Worm (Caenorhabditis elegans) whole organism, L4 larva: ENCODE measurements around the gene C06G4.6.
A peak's percentile ranks its signal among the peaks of the same experiment; 100 is the strongest.

ENCODE experiments used
- D1046.2 ChIP-seq: fragments of 200-800 bp; sonication (Bioruptor generic); IDR thresholded peaks from 2 replicates; pipeline ENCODE4 v1.3.6; 2022; ENCODE audit warnings: missing genetic modification characterization, missing compliant biosample characterization
- F37D6.2 ChIP-seq: sonication (generic microtip); optimal IDR thresholded peaks from 2 replicates; lab custom pipeline; 2016; ENCODE audit warnings: mild to moderate bottlenecking, missing genetic modification characterization, missing compliant biosample characterization
- Y75B8A.6 ChIP-seq: fragments of 200-800 bp; sonication (Bioruptor generic); IDR thresholded peaks from 2 replicates; pipeline ENCODE4 v1.3.6; 2022; ENCODE audit warnings: missing genetic modification reagents, missing genetic modification characterization, missing compliant biosample characterization
- aha-1 ChIP-seq: fragments of 150-350 bp; peaks from one replicate; lab custom pipeline; 2014; ENCODE audit warnings: missing biosample characterization, missing genetic modification characterization
- attf-4 ChIP-seq: sonication (generic microtip); optimal IDR thresholded peaks from 3 replicates; lab custom pipeline; 2017; ENCODE audit warnings: missing biosample characterization, missing genetic modification characterization
- ceh-20 ChIP-seq: fragments of 200-800 bp; sonication (Bioruptor generic); IDR thresholded peaks from 2 replicates; pipeline ENCODE4 v1.3.6; 2022; ENCODE audit warnings: missing genetic modification reagents, missing genetic modification characterization, missing compliant biosample characterization
- cey-2 ChIP-seq: sonication (generic microtip); optimal IDR thresholded peaks from 3 replicates; lab custom pipeline; 2017; ENCODE audit warnings: missing genetic modification characterization, mild to moderate bottlenecking, missing compliant biosample characterization, antibody characterized with exemption, borderline replicate concordance; ENCODE audit not compliant: insufficient read depth
- ctbp-1 ChIP-seq: fragments of 200-800 bp; sonication (Bioruptor generic); IDR thresholded peaks from 2 replicates; pipeline ENCODE4 v1.3.6; 2022; ENCODE audit warnings: missing genetic modification reagents, missing genetic modification characterization, missing compliant biosample characterization
- daf-12 ChIP-seq: fragments of 150-350 bp; optimal IDR thresholded peaks from 2 replicates; lab custom pipeline; 2014; ENCODE audit warnings: missing biosample characterization, missing genetic modification reagents, missing genetic modification characterization
- daf-16 ChIP-seq, 3 experiments: sonication (generic microtip); optimal IDR thresholded peaks; 2 replicates each; lab custom pipeline; 2016 to 2017; ENCODE audit warnings: missing genetic modification characterization in 3 of 3, missing genetic modification reagents in 3 of 3, mild to moderate bottlenecking in 2 of 3, missing compliant biosample characterization in 2 of 3, missing biosample characterization in 1 of 3, moderate library complexity in 1 of 3
- daf-19 ChIP-seq: fragments of 200-800 bp; sonication (Bioruptor generic); conservative IDR thresholded peaks from 2 replicates; pipeline ENCODE4 v1.3.6; 2022; ENCODE audit warnings: missing genetic modification characterization, missing compliant biosample characterization
- dpl-1 ChIP-seq: fragments of 150-350 bp; optimal IDR thresholded peaks from 2 replicates; lab custom pipeline; 2014; ENCODE audit warnings: missing biosample characterization, missing genetic modification reagents, missing genetic modification characterization
- duxl-1 ChIP-seq: sonication (generic microtip); optimal IDR thresholded peaks from 2 replicates; lab custom pipeline; 2016; ENCODE audit warnings: mild to moderate bottlenecking, missing genetic modification characterization, moderate library complexity, missing compliant biosample characterization; ENCODE audit not compliant: poor library complexity
- egl-27 ChIP-seq: sonication (generic microtip); optimal IDR thresholded peaks from 3 replicates; lab custom pipeline; 2017; ENCODE audit warnings: missing biosample characterization, missing genetic modification reagents, missing genetic modification characterization
- egl-43 ChIP-seq: fragments of 200-800 bp; sonication (Bioruptor generic); IDR thresholded peaks from 2 replicates; pipeline ENCODE4 v1.3.6; 2022; ENCODE audit warnings: missing genetic modification reagents, missing genetic modification characterization, missing compliant biosample characterization
- fkh-10 ChIP-seq: fragments of 150-350 bp; optimal IDR thresholded peaks from 2 replicates; lab custom pipeline; 2014; ENCODE audit warnings: missing biosample characterization, missing genetic modification reagents, missing genetic modification characterization
- jun-1 ChIP-seq: fragments of 150-350 bp; optimal IDR thresholded peaks from 2 replicates; lab custom pipeline; 2014; ENCODE audit warnings: missing biosample characterization, missing genetic modification reagents, missing genetic modification characterization
- lin-38 ChIP-seq: fragments of 200-800 bp; sonication (Bioruptor generic); IDR thresholded peaks from 2 replicates; pipeline ENCODE4 v1.3.6; 2022; ENCODE audit warnings: missing genetic modification reagents, missing genetic modification characterization, missing compliant biosample characterization
- lir-3 ChIP-seq: sonication (generic microtip); optimal IDR thresholded peaks from 2 replicates; lab custom pipeline; 2016; ENCODE audit warnings: mild to moderate bottlenecking, missing genetic modification characterization, missing compliant biosample characterization
- lsy-2 ChIP-seq, 2 experiments: fragments of 150-350 bp in 1 of 2; sonication (generic microtip) in 1 of 2; optimal IDR thresholded peaks; 2 replicates each; lab custom pipeline; 2014 to 2017; ENCODE audit warnings: missing biosample characterization in 2 of 2, missing genetic modification characterization in 2 of 2
- madf-9 ChIP-seq: fragments of 200-800 bp; sonication (Bioruptor generic); conservative IDR thresholded peaks from 2 replicates; pipeline ENCODE4 v1.3.6; 2022; ENCODE audit warnings: missing genetic modification reagents, missing genetic modification characterization, missing compliant biosample characterization
- mes-2 ChIP-seq: sonication (generic microtip); optimal IDR thresholded peaks from 2 replicates; lab custom pipeline; 2016; ENCODE audit warnings: missing genotype, mild to moderate bottlenecking, missing genetic modification characterization, missing compliant biosample characterization; ENCODE audit not compliant: poor library complexity, severe bottlenecking
- nhr-102 ChIP-seq: sonication (generic microtip); optimal IDR thresholded peaks from 2 replicates; lab custom pipeline; 2016; ENCODE audit warnings: mild to moderate bottlenecking, missing genetic modification characterization, moderate library complexity, missing compliant biosample characterization
- nhr-237 ChIP-seq: sonication (generic microtip); optimal IDR thresholded peaks from 2 replicates; lab custom pipeline; 2017; ENCODE audit warnings: missing biosample characterization, missing genetic modification characterization
- nhr-42 ChIP-seq: fragments of 200-800 bp; sonication (Bioruptor generic); IDR thresholded peaks from 2 replicates; pipeline ENCODE4 v1.3.6; 2022; ENCODE audit warnings: missing genetic modification characterization, missing compliant biosample characterization
- nhr-77 ChIP-seq: fragments of 150-350 bp; optimal IDR thresholded peaks from 2 replicates; lab custom pipeline; 2014; ENCODE audit warnings: missing biosample characterization, missing genetic modification characterization
- pqm-1 ChIP-seq: sonication (generic microtip); optimal IDR thresholded peaks from 2 replicates; lab custom pipeline; 2017; ENCODE audit warnings: missing biosample characterization, missing genetic modification characterization
- snpc-4 ChIP-seq: fragments of 150-350 bp; optimal IDR thresholded peaks from 2 replicates; lab custom pipeline; 2014; ENCODE audit warnings: missing biosample characterization, missing genetic modification characterization
- tra-1 ChIP-seq: fragments of 200-800 bp; sonication (Bioruptor generic); IDR thresholded peaks from 2 replicates; pipeline ENCODE4 v1.3.6; 2022; ENCODE audit warnings: missing genetic modification reagents, missing genetic modification characterization, missing compliant biosample characterization
- unc-130 ChIP-seq: sonication (generic microtip); optimal IDR thresholded peaks from 2 replicates; lab custom pipeline; 2016; ENCODE audit warnings: missing genetic modification reagents, missing genetic modification characterization, missing compliant biosample characterization
- zag-1 ChIP-seq: fragments of 150-350 bp; optimal IDR thresholded peaks from 2 replicates; lab custom pipeline; 2014; ENCODE audit warnings: missing biosample characterization, missing genetic modification characterization
- zip-2 ChIP-seq: fragments of 150-350 bp; optimal IDR thresholded peaks from 2 replicates; lab custom pipeline; 2014; ENCODE audit warnings: missing biosample characterization, missing genetic modification characterization
- ztf-11 ChIP-seq: fragments of 150-350 bp; optimal IDR thresholded peaks from 2 replicates; lab custom pipeline; 2014; ENCODE audit warnings: missing biosample characterization, missing genetic modification characterization
- ztf-7 ChIP-seq: fragments of 150-350 bp; optimal IDR thresholded peaks from 2 replicates; lab custom pipeline; 2014; ENCODE audit warnings: missing biosample characterization, missing genetic modification characterization

Gene C06G4.6

DNA sequence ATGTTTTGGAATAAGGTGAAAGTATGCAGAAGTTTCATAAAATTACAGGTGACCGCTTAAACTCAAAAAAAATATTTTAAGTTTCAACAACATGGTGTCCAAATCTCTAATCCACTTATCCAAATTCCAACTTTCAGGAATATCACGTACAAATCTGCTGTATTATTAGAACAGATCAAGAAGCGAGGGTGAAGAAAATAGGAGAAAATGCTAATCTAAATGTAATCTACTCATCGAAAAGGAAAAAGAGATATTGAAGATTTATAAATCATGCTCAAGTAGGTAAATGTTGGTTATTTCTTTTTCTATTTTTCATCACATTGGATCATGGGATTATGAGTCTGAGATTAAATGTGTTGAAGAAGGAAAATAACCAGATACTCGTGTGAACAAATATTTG, 2.6 kb upstream of the C06G4.6 start:
- no peak for TF ChIP-seq jun-1 (tag; lab: Kevin White, UChicago)
- TF ChIP-seq aha-1 (tag; lab: Kevin White, UChicago): peak; percentile 67

DNA sequence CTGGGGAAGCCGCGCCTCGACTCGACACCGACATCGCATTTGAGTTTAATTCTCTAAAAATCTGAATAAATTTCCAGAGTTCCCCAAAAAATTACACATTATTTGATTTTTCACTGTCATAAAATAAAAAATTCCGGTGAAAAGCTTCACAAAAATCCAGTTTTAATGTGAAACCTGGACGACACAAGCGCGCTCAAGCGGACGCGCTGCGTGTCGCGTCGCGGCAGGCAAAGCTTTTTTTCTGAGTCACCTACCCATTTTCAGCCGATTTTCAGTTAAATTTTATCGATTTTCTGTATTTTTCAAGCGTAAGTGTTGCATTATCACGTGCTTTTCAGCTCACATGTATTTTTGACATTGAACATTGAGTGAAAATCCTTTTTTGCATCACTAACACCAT, 5.6 kb downstream of the C06G4.6 start, which contains the start of gene cit-1.1:
cit-1.1 (minus strand) TSS at position 53 of the 400 bp plus-strand sequence.
- TF ChIP-seq nhr-102 (no peak), lin-38 (GFP tag; lab: Robert Waterston, UW) (peak; percentile 81), lsy-2 (tag; optimal IDR thresholded peaks at IDR 0.05; lab: Kevin White, UChicago) (peak in 1 of 2 experiments; percentile 35), zip-2 (tag; lab: Kevin White, UChicago) (no peak), F37D6.2 (tag; lab: Kevin White, UChicago) (no peak), egl-27 (no peak), duxl-1 (tag; lab: Kevin White, UChicago) (no peak), aha-1 (tag; lab: Kevin White, UChicago) (peak; percentile 92), dpl-1 (GFP tag; lab: Kevin White, UChicago) (peak; percentile 37), daf-12 (tag; lab: Kevin White, UChicago) (no peak)

- TF ChIP-seq zip-2 (tag; lab: Kevin White, UChicago) (peak; percentile 51), daf-19 (no peak)
- TF ChIP-seq, all 104 proteins: peak for 1
Measured at ce11 chrIII:8010260-8010822, 6.2 kb downstream of the C06G4.6 start, which contains the start of gene cit-1.2. Gene cit-1.2 (plus strand): TSS chrIII:8010772.

ce11 chrIII:8013582-8013981, 9.4 kb downstream of the C06G4.6 start:
- TF ChIP-seq Y75B8A.6 (GFP tag; lab: Robert Waterston, UW) (no peak), snpc-4 (tag; lab: Kevin White, UChicago) (no peak), nhr-237 (tag; lab: Kevin White, UChicago) (no peak), pqm-1 (tag; lab: Kevin White, UChicago) (no peak), zag-1 (tag; lab: Kevin White, UChicago) (no peak), ceh-20 (GFP tag; lab: Robert Waterston, UW) (no peak), nhr-77 (tag; lab: Kevin White, UChicago) (no peak), lir-3 (tag; lab: Kevin White, UChicago) (no peak), egl-43 (GFP tag; lab: Robert Waterston, UW) (no peak), cey-2 (tag; lab: Kevin White, UChicago) (no peak), ztf-11 (tag; lab: Kevin White, UChicago) (no peak), tra-1 (no peak), mes-2 (tag; lab: Kevin White, UChicago) (no peak), ctbp-1 (GFP tag; lab: Robert Waterston, UW) (no peak), attf-4 (tag; lab: Kevin White, UChicago) (no peak), unc-130 (no peak), D1046.2 (GFP tag; lab: Robert Waterston, UW) (no peak), madf-9 (GFP tag; lab: Robert Waterston, UW) (no peak)

DNA sequence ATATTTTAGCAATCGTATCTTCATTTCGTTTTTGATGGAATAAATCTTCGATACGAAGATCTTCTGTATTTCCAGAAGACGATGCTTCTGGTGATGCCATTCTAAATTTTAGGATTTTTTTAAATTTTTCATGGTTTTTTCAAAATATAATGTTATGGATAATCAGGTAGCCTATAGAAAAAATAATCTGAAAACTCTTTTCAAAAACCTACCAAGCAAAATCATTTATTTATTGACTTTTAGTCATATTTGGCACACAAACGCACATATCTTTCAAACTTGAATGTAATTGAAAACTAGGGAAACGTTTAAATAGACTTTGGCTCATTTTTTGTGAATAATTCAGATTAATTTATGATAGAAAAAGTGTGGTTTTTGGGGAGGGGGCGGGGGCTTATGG, 12.2 kb downstream of the C06G4.6 start, which contains the start of gene F44B9.5:
F44B9.5 (minus strand) TSS at position 101 of the 400 bp plus-strand sequence.
- peak; percentile 42 for TF ChIP-seq aha-1 (tag; lab: Kevin White, UChicago)
- no peak for TF ChIP-seq ztf-7 (tag; lab: Kevin White, UChicago)

- TF ChIP-seq attf-4 (tag; lab: Kevin White, UChicago) (no peak), fkh-10 (no peak), nhr-42 (no peak), daf-16 (GFP tag; optimal IDR thresholded peaks at IDR 0.05; lab: Kevin White, UChicago) (no peak), daf-16 (tag; optimal IDR thresholded peaks at IDR 0.05; lab: Kevin White, UChicago) (peak; percentile 96)
Measured at ce11 chrIII:8017053-8017452, 12.9 kb downstream of the C06G4.6 start.
